Fruit fly (Drosophila melanogaster) whole organism, embryonic: ENCODE results near the gene CG5050.

Experiments used
- Aef1 ChIP-seq: fragments of 200-800 bp; sonication (Bioruptor generic); IDR thresholded peaks from 3 replicates; pipeline ENCODE4 v1.3.6; 2022; ENCODE audit warnings: missing biosample characterization, missing genetic modification characterization
- B-H1 ChIP-seq: fragments of 200-800 bp; sonication (Bioruptor generic); IDR thresholded peaks from 3 replicates; pipeline ENCODE4 v1.3.6; 2022; ENCODE audit warnings: missing biosample characterization, missing genetic modification characterization
- CG10321 ChIP-seq: fragments of 200-800 bp; sonication (Bioruptor generic); IDR thresholded peaks from 2 replicates; pipeline ENCODE4 v1.3.6; 2022; ENCODE audit warnings: missing biosample characterization, missing genetic modification characterization
- CG11093 ChIP-seq: fragments of 200-800 bp; sonication (Bioruptor generic); IDR thresholded peaks from 3 replicates; pipeline ENCODE4 v1.3.6; 2022; ENCODE audit warnings: missing biosample characterization, missing genetic modification characterization
- CG11560 ChIP-seq: fragments of 200-800 bp; sonication (Bioruptor generic); IDR thresholded peaks from 3 replicates; pipeline ENCODE4 v1.3.6; 2022; ENCODE audit warnings: missing biosample characterization, missing genetic modification characterization
- CG12104 ChIP-seq: fragments of 200-800 bp; sonication (Bioruptor generic); optimal IDR thresholded peaks from 3 replicates; lab custom pipeline; 2016; ENCODE audit warnings: missing biosample characterization, missing genetic modification characterization
- CG12391 ChIP-seq: fragments of 200-800 bp; sonication (Bioruptor generic); optimal IDR thresholded peaks from 3 replicates; lab custom pipeline; 2018; ENCODE audit warnings: missing biosample characterization, mild to moderate bottlenecking, missing genetic modification characterization, moderate library complexity
- CG13424 ChIP-seq: fragments of 200-800 bp; sonication (Bioruptor generic); optimal IDR thresholded peaks from 2 replicates; lab custom pipeline; 2019; ENCODE audit warnings: missing biosample characterization, mild to moderate bottlenecking, missing genetic modification characterization, moderate library complexity
- CG14667 ChIP-seq: fragments of 200-800 bp; sonication (Bioruptor generic); IDR thresholded peaks from 2 replicates; pipeline ENCODE4 v1.3.6; 2022; ENCODE audit warnings: missing biosample characterization, missing genetic modification characterization
- CG1529 ChIP-seq: fragments of 200-800 bp; sonication (Bioruptor generic); optimal IDR thresholded peaks from 3 replicates; lab custom pipeline; 2018; ENCODE audit warnings: missing biosample characterization, missing genetic modification characterization
- CG1603 ChIP-seq: fragments of 200-800 bp; sonication (Bioruptor generic); optimal IDR thresholded peaks from 2 replicates; lab custom pipeline; 2019; ENCODE audit warnings: missing biosample characterization, mild to moderate bottlenecking, missing genetic modification characterization, moderate library complexity
- CG16813 ChIP-seq: fragments of 200-800 bp; sonication (Bioruptor generic); IDR thresholded peaks from 3 replicates; pipeline ENCODE4 v1.3.6; 2022; ENCODE audit warnings: missing biosample characterization, missing genetic modification characterization; ENCODE audit not compliant: partially characterized antibody
- CG17802 ChIP-seq: fragments of 200-800 bp; sonication (Bioruptor generic); optimal IDR thresholded peaks from 2 replicates; lab custom pipeline; 2018; ENCODE audit warnings: missing biosample characterization, mild to moderate bottlenecking, missing genetic modification characterization, moderate library complexity
- CG31224 ChIP-seq: fragments of 200-800 bp; sonication (Bioruptor generic); IDR thresholded peaks from 2 replicates; pipeline ENCODE4 v1.3.6; 2022; ENCODE audit warnings: missing biosample characterization, missing genetic modification characterization
- CG4360 ChIP-seq: fragments of 200-800 bp; sonication (Bioruptor generic); IDR thresholded peaks from 2 replicates; pipeline ENCODE4 v1.3.6; 2022; ENCODE audit warnings: missing biosample characterization, missing genetic modification characterization
- CG4820 ChIP-seq: fragments of 200-800 bp; sonication (Bioruptor generic); optimal IDR thresholded peaks from 3 replicates; lab custom pipeline; 2016; ENCODE audit warnings: missing biosample characterization, missing genetic modification characterization
- CG7357 ChIP-seq: fragments of 200-800 bp; sonication (Bioruptor generic); IDR thresholded peaks from 3 replicates; pipeline ENCODE4 v1.3.6; 2022; ENCODE audit warnings: missing biosample characterization, missing genetic modification characterization
- CG8281 ChIP-seq: fragments of 200-800 bp; sonication (Bioruptor generic); optimal IDR thresholded peaks from 2 replicates; lab custom pipeline; 2018; ENCODE audit warnings: missing biosample characterization, mild to moderate bottlenecking, missing genetic modification characterization, moderate library complexity
- CG9817 ChIP-seq: fragments of 200-800 bp; sonication (Bioruptor generic); optimal IDR thresholded peaks from 2 replicates; lab custom pipeline; 2018; ENCODE audit warnings: missing biosample characterization, mild to moderate bottlenecking, missing genetic modification characterization, moderate library complexity
- Dip3 ChIP-seq: fragments of 200-800 bp; sonication (Bioruptor generic); optimal IDR thresholded peaks from 3 replicates; lab custom pipeline; 2016; ENCODE audit warnings: missing biosample characterization, missing genetic modification characterization
- HLHmδ ChIP-seq: fragments of 200-800 bp; sonication (Bioruptor generic); optimal IDR thresholded peaks from 2 replicates; lab custom pipeline; 2018; ENCODE audit warnings: missing biosample characterization, mild to moderate bottlenecking, missing genetic modification characterization, moderate library complexity
- Hey ChIP-seq: fragments of 200-800 bp; sonication (Bioruptor generic); optimal IDR thresholded peaks from 3 replicates; lab custom pipeline; 2018; ENCODE audit warnings: missing biosample characterization, mild to moderate bottlenecking, missing genetic modification characterization
- Hr78 ChIP-seq, 2 experiments: fragments of 200-800 bp in 1 of 2; fragments of >200 bp in 1 of 2; sonication (Bioruptor generic) in 1 of 2; optimal IDR thresholded peaks; 2 replicates each; lab custom pipeline; 2017 to 2019; ENCODE audit warnings: missing biosample characterization in 2 of 2, missing genetic modification characterization in 2 of 2, mild to moderate bottlenecking in 1 of 2, moderate library complexity in 1 of 2
- Mad ChIP-seq: fragments of 200-800 bp; sonication (Bioruptor generic); optimal IDR thresholded peaks from 2 replicates; lab custom pipeline; 2016; ENCODE audit warnings: missing biosample characterization, missing genetic modification characterization
- Meics ChIP-seq: fragments of 200-800 bp; sonication (Bioruptor generic); optimal IDR thresholded peaks from 2 replicates; lab custom pipeline; 2017; ENCODE audit warnings: missing biosample characterization, mild to moderate bottlenecking, missing genetic modification characterization
- Side ChIP-seq: fragments of 200-800 bp; sonication (Bioruptor generic); optimal IDR thresholded peaks from 2 replicates; lab custom pipeline; 2016; ENCODE audit warnings: missing biosample characterization, missing genetic modification characterization
- Sin3A ChIP-seq: fragments of >200 bp; optimal IDR thresholded peaks from 2 replicates; lab custom pipeline; 2018
- Six4 ChIP-seq: fragments of 200-800 bp; sonication (Bioruptor generic); optimal IDR thresholded peaks from 2 replicates; lab custom pipeline; 2016; ENCODE audit warnings: missing biosample characterization, missing genetic modification characterization
- Spps ChIP-seq: fragments of 200-800 bp; sonication (Bioruptor generic); optimal IDR thresholded peaks from 2 replicates; lab custom pipeline; 2018; ENCODE audit warnings: missing biosample characterization, mild to moderate bottlenecking, missing genetic modification characterization
- Stat92E ChIP-seq, 3 experiments: fragments of >200 bp in 2 of 3; fragments of 200-800 bp in 1 of 3; sonication (Bioruptor generic) in 1 of 3; optimal IDR thresholded peaks; 2 replicates each; lab custom pipeline; 2017 to 2019; ENCODE audit warnings: missing biosample characterization in 3 of 3, missing genetic modification characterization in 3 of 3, mild to moderate bottlenecking in 1 of 3, moderate library complexity in 1 of 3
- Xbp1 ChIP-seq: fragments of 200-800 bp; sonication (Bioruptor generic); optimal IDR thresholded peaks from 3 replicates; lab custom pipeline; 2016; ENCODE audit warnings: missing biosample characterization, mild to moderate bottlenecking, missing genetic modification characterization
- amos ChIP-seq: fragments of 200-800 bp; sonication (Bioruptor generic); IDR thresholded peaks from 2 replicates; pipeline ENCODE4 v1.3.6; 2022; ENCODE audit warnings: missing biosample characterization, missing genetic modification characterization; ENCODE audit not compliant: partially characterized antibody
- bab2 ChIP-seq: fragments of 200-800 bp; sonication (Bioruptor generic); optimal IDR thresholded peaks from 2 replicates; lab custom pipeline; 2016; ENCODE audit warnings: missing biosample characterization, missing genetic modification characterization
- bcd ChIP-seq: fragments of 200-800 bp; sonication (Bioruptor generic); optimal IDR thresholded peaks from 2 replicates; lab custom pipeline; 2017; ENCODE audit warnings: missing biosample characterization, mild to moderate bottlenecking, missing genetic modification characterization
- dimm ChIP-seq: fragments of 200-800 bp; sonication (Bioruptor generic); IDR thresholded peaks from 2 replicates; pipeline ENCODE4 v1.3.6; 2022; ENCODE audit warnings: missing biosample characterization, missing genetic modification characterization
- fd64A ChIP-seq: fragments of 200-800 bp; sonication (Bioruptor generic); optimal IDR thresholded peaks from 3 replicates; lab custom pipeline; 2018; ENCODE audit warnings: missing biosample characterization, mild to moderate bottlenecking, missing genetic modification characterization
- inv ChIP-seq: fragments of 200-800 bp; sonication (Bioruptor generic); IDR thresholded peaks from 2 replicates; pipeline ENCODE4 v1.3.6; 2022; ENCODE audit warnings: missing biosample characterization, missing genetic modification characterization; ENCODE audit not compliant: partially characterized antibody
- lov ChIP-seq, 2 experiments: fragments of 200-800 bp in 1 of 2; fragments of >200 bp in 1 of 2; sonication (Bioruptor generic) in 1 of 2; IDR thresholded peaks in 1 of 2; optimal IDR thresholded peaks in 1 of 2; 2 replicates in 1 of 2; 3 replicates in 1 of 2; pipeline versions ENCODE4 v1.3.6 to Lab custom; 2017 to 2022; ENCODE audit warnings: missing biosample characterization in 1 of 2, missing genetic modification characterization in 1 of 2
- nmo ChIP-seq: fragments of 200-800 bp; sonication (Bioruptor generic); optimal IDR thresholded peaks from 2 replicates; lab custom pipeline; 2018; ENCODE audit warnings: missing biosample characterization, mild to moderate bottlenecking, missing genetic modification characterization, moderate library complexity
- odd ChIP-seq: fragments of 200-800 bp; sonication (Bioruptor generic); optimal IDR thresholded peaks from 2 replicates; lab custom pipeline; 2017; ENCODE audit warnings: missing biosample characterization, mild to moderate bottlenecking, missing genetic modification characterization
- p53 ChIP-seq: fragments of 200-800 bp; sonication (Bioruptor generic); optimal IDR thresholded peaks from 2 replicates; lab custom pipeline; 2016; ENCODE audit warnings: missing biosample characterization, missing genetic modification characterization
- pan ChIP-seq, 4 experiments: fragments of >200 bp in 3 of 4; fragments of 200-800 bp in 1 of 4; sonication (Bioruptor generic) in 1 of 4; optimal IDR thresholded peaks in 3 of 4; IDR thresholded peaks in 1 of 4; 2 replicates each; pipeline versions ENCODE4 v1.3.6 to Lab custom; 2017 to 2022; ENCODE audit warnings: missing biosample characterization in 2 of 4, missing genetic modification characterization in 2 of 4, mixed read lengths in 1 of 4
- rib ChIP-seq: fragments of 200-800 bp; sonication (Bioruptor generic); IDR thresholded peaks from 2 replicates; pipeline ENCODE4 v1.3.6; 2022; ENCODE audit warnings: missing biosample characterization, missing genetic modification characterization
- run ChIP-seq: fragments of 200-800 bp; sonication (Bioruptor generic); optimal IDR thresholded peaks from 3 replicates; lab custom pipeline; 2018; ENCODE audit warnings: missing biosample characterization, mild to moderate bottlenecking, missing genetic modification characterization
- sim ChIP-seq: fragments of 200-800 bp; sonication (Bioruptor generic); IDR thresholded peaks from 2 replicates; pipeline ENCODE4 v1.3.6; 2022; ENCODE audit warnings: missing biosample characterization, missing genetic modification characterization
- sqz ChIP-seq: fragments of 200-800 bp; sonication (Bioruptor generic); optimal IDR thresholded peaks from 3 replicates; lab custom pipeline; 2018; ENCODE audit warnings: missing biosample characterization, mild to moderate bottlenecking, missing genetic modification characterization
- z ChIP-seq: fragments of 200-800 bp; sonication (Bioruptor generic); IDR thresholded peaks from 3 replicates; pipeline ENCODE4 v1.3.6; 2022; ENCODE audit warnings: missing biosample characterization, missing genetic modification characterization

Gene CG5050

dm6 chr2L:17429788-17430587 is 22.7 kb upstream of the CG5050 start (continued):
- TF ChIP-seq CG16813 (GFP tag; lab: Robert Waterston, UW) (no peak), Xbp1 (peak; percentile 71), B-H1 (GFP tag; lab: Robert Waterston, UW) (peak; percentile 94), dimm (GFP tag; lab: Robert Waterston, UW) (peak; percentile 71), CG11560 (tag; lab: Robert Waterston, UW) (peak; percentile 78; the same call in 2 of the 3 replicates), CG12391 (tag; lab: Kevin White, UChicago) (peak; percentile 98), p53 (no peak), HLHmδ (no peak), Side (GFP tag; lab: Kevin White, UChicago) (peak; percentile 30), bcd (GFP tag; lab: Kevin White, UChicago) (peak; percentile 94), fd64A (GFP tag; lab: Kevin White, UChicago) (peak; percentile 63), Sin3A (lab: Kevin White, UChicago) (no peak), CG31224 (peak; percentile 80), CG17802 (peak; percentile 80), Dip3 (GFP tag; lab: Kevin White, UChicago) (peak; percentile 72), z (GFP tag; lab: Robert Waterston, UW) (0 out of 3 replicates have a peak, but pooled peaks have one; percentile 36), Spps (peak; percentile 94), nmo (GFP tag; lab: Kevin White, UChicago) (peak; percentile 84), Six4 (GFP tag; lab: Kevin White, UChicago) (peak; percentile 94), odd (peak; percentile 91), CG9817 (tag; lab: Kevin White, UChicago) (peak; percentile 85), pan (optimal IDR thresholded peaks at IDR 0.05; lab: Kevin White, UChicago) (no peak), pan (GFP tag; optimal IDR thresholded peaks at IDR 0.05 in 1 of 2, IDR thresholded peaks at IDR 0.05 in 1 of 2) (peak in 1 of 2 experiments; percentile 96), Mad (GFP tag; lab: Kevin White, UChicago) (peak; percentile 49), inv (GFP tag; lab: Robert Waterston, UW) (no peak), sqz (peak; percentile 96), CG12104 (GFP tag; lab: Kevin White, UChicago) (peak; percentile 80), CG14667 (GFP tag; lab: Robert Waterston, UW) (peak; percentile 90), CG13424 (peak; percentile 99), rib (peak; percentile 72; the same call in 1 of the 2 replicates), Meics (peak; percentile 96), CG11093 (GFP tag; lab: Robert Waterston, UW) (peak; percentile 92), Aef1 (GFP tag; lab: Robert Waterston, UW) (peak; percentile 94), run (tag; lab: Kevin White, UChicago) (peak; percentile 75), CG1603 (tag; lab: Kevin White, UChicago) (peak; percentile 20), CG4820 (peak; percentile 34), bab2 (GFP tag; lab: Kevin White, UChicago) (peak; percentile 67), amos (GFP tag; lab: Robert Waterston, UW) (no peak), CG8281 (tag; lab: Kevin White, UChicago) (peak; percentile 90), Hey (tag; lab: Kevin White, UChicago) (peak; percentile 25), CG4360 (GFP tag; lab: Robert Waterston, UW) (peak; percentile 75), lov (optimal IDR thresholded peaks at IDR 0.05; lab: Kevin White, UChicago) (no peak), lov (GFP tag; IDR thresholded peaks at IDR 0.05; lab: Robert Waterston, UW) (no peak), CG7357 (GFP tag; lab: Robert Waterston, UW) (peak; percentile 88; the same call in 2 of the 3 replicates), Stat92E (GFP tag; optimal IDR thresholded peaks at IDR 0.05; lab: Kevin White, UChicago) (no peak), Hr78 (GFP tag; optimal IDR thresholded peaks at IDR 0.05; lab: Kevin White, UChicago) (peak in 1 of 2 experiments; percentile 96), CG1529 (GFP tag; lab: Kevin White, UChicago) (peak; percentile 91), sim (GFP tag; lab: Robert Waterston, UW) (no peak), CG10321 (GFP tag; lab: Robert Waterston, UW) (no peak)
